Fruit fly (Drosophila melanogaster) whole organism, embryonic: ENCODE results near the gene CG2747.

Experiments used
- Abd-B ChIP-seq: fragments of 200-800 bp; sonication (Bioruptor generic); optimal IDR thresholded peaks from 2 replicates; lab custom pipeline; 2018; ENCODE audit warnings: missing biosample characterization, mild to moderate bottlenecking, missing genetic modification characterization, moderate library complexity
- B-H1 ChIP-seq: fragments of 200-800 bp; sonication (Bioruptor generic); IDR thresholded peaks from 3 replicates; pipeline ENCODE4 v1.3.6; 2022; ENCODE audit warnings: missing biosample characterization, missing genetic modification characterization
- B-H2 ChIP-seq: fragments of 200-800 bp; sonication (Bioruptor generic); optimal IDR thresholded peaks from 2 replicates; lab custom pipeline; 2018; ENCODE audit warnings: missing biosample characterization, mild to moderate bottlenecking, missing genetic modification characterization
- Bgb ChIP-seq: fragments of 200-800 bp; sonication (Bioruptor generic); IDR thresholded peaks from 2 replicates; pipeline ENCODE4 v1.3.6; 2022; ENCODE audit warnings: missing biosample characterization, missing genetic modification characterization; ENCODE audit not compliant: partially characterized antibody
- CG10321 ChIP-seq: fragments of 200-800 bp; sonication (Bioruptor generic); IDR thresholded peaks from 2 replicates; pipeline ENCODE4 v1.3.6; 2022; ENCODE audit warnings: missing biosample characterization, missing genetic modification characterization
- CG11247 ChIP-seq: fragments of 200-800 bp; sonication (Bioruptor generic); IDR thresholded peaks from 2 replicates; pipeline ENCODE4 v1.3.6; 2022; ENCODE audit warnings: missing biosample characterization, missing genetic modification characterization
- CG11723 ChIP-seq: fragments of 200-800 bp; sonication (Bioruptor generic); optimal IDR thresholded peaks from 2 replicates; lab custom pipeline; 2017; ENCODE audit warnings: missing biosample characterization, mild to moderate bottlenecking, missing genetic modification characterization
- CG12769 ChIP-seq: fragments of 200-800 bp; sonication (Bioruptor generic); optimal IDR thresholded peaks from 2 replicates; lab custom pipeline; 2019; ENCODE audit warnings: missing biosample characterization, mild to moderate bottlenecking, missing genetic modification characterization, moderate library complexity
- CG14965 ChIP-seq: fragments of 200-800 bp; sonication (Bioruptor generic); optimal IDR thresholded peaks from 2 replicates; lab custom pipeline; 2016; ENCODE audit warnings: missing biosample characterization, missing genetic modification characterization, borderline replicate concordance
- CG17186 ChIP-seq: fragments of 200-800 bp; sonication (Bioruptor generic); optimal IDR thresholded peaks from 3 replicates; lab custom pipeline; 2017; ENCODE audit warnings: missing biosample characterization, missing genetic modification reagents, missing genetic modification characterization
- CG2129 ChIP-seq: fragments of 200-800 bp; sonication (Bioruptor generic); IDR thresholded peaks from 2 replicates; pipeline ENCODE4 v1.3.6; 2022; ENCODE audit warnings: missing biosample characterization, missing genetic modification characterization; ENCODE audit not compliant: partially characterized antibody
- CG32532 ChIP-seq: fragments of 200-800 bp; sonication (Bioruptor generic); IDR thresholded peaks from 2 replicates; pipeline ENCODE4 v1.3.6; 2022; ENCODE audit warnings: missing biosample characterization, missing genetic modification characterization
- CG3838 ChIP-seq: fragments of 200-800 bp; sonication (Bioruptor generic); optimal IDR thresholded peaks from 3 replicates; lab custom pipeline; 2016; ENCODE audit warnings: missing biosample characterization, missing genetic modification characterization
- CG5245 ChIP-seq: fragments of 200-800 bp; sonication (Bioruptor generic); optimal IDR thresholded peaks from 3 replicates; lab custom pipeline; 2016; ENCODE audit warnings: missing biosample characterization, missing genetic modification characterization
- CG6854 ChIP-seq: fragments of 200-800 bp; sonication (Bioruptor generic); optimal IDR thresholded peaks from 3 replicates; lab custom pipeline; 2017; ENCODE audit warnings: missing biosample characterization, mild to moderate bottlenecking, missing genetic modification characterization
- CG8281 ChIP-seq: fragments of 200-800 bp; sonication (Bioruptor generic); optimal IDR thresholded peaks from 2 replicates; lab custom pipeline; 2018; ENCODE audit warnings: missing biosample characterization, mild to moderate bottlenecking, missing genetic modification characterization, moderate library complexity
- CG8924 ChIP-seq: fragments of 200-800 bp; optimal IDR thresholded peaks from 3 replicates; lab custom pipeline; 2019; ENCODE audit warnings: missing biosample characterization, mild to moderate bottlenecking, missing genetic modification characterization, moderate library complexity
- CkIIα-i1 ChIP-seq: fragments of 200-800 bp; sonication (Bioruptor generic); IDR thresholded peaks from 2 replicates; pipeline ENCODE4 v1.3.6; 2022; ENCODE audit warnings: missing biosample characterization, missing genetic modification characterization
- CrebB ChIP-seq: fragments of 200-800 bp; sonication (Bioruptor generic); optimal IDR thresholded peaks from 3 replicates; lab custom pipeline; 2018; ENCODE audit warnings: missing biosample characterization, mild to moderate bottlenecking, missing genetic modification characterization
- Doc3 ChIP-seq: fragments of 200-800 bp; sonication (Bioruptor generic); IDR thresholded peaks from 3 replicates; pipeline ENCODE4 v1.3.6; 2022; ENCODE audit warnings: missing biosample characterization, missing genetic modification characterization; ENCODE audit not compliant: partially characterized antibody
- E2f1 ChIP-seq: fragments of 200-800 bp; sonication (Bioruptor generic); IDR thresholded peaks from 2 replicates; pipeline ENCODE4 v1.3.6; 2022; ENCODE audit warnings: missing biosample characterization, missing genetic modification characterization
- Fer3 ChIP-seq: fragments of 200-800 bp; sonication (Bioruptor generic); optimal IDR thresholded peaks from 2 replicates; lab custom pipeline; 2018; ENCODE audit warnings: missing biosample characterization, mild to moderate bottlenecking, missing genetic modification characterization, moderate library complexity
- GATAe ChIP-seq: fragments of 200-800 bp; sonication (Bioruptor generic); conservative IDR thresholded peaks from 2 replicates; pipeline ENCODE4 v1.3.6; 2022; ENCODE audit warnings: missing biosample characterization, missing genetic modification characterization
- H15 ChIP-seq: fragments of 200-800 bp; sonication (Bioruptor generic); IDR thresholded peaks from 3 replicates; pipeline ENCODE4 v1.3.6; 2022; ENCODE audit warnings: missing biosample characterization, missing genetic modification characterization
- Kr ChIP-seq: fragments of 200-800 bp; sonication (Bioruptor generic); optimal IDR thresholded peaks from 2 replicates; lab custom pipeline; 2017; ENCODE audit warnings: missing biosample characterization, mild to moderate bottlenecking, missing genetic modification characterization
- Lim3 ChIP-seq: fragments of 200-800 bp; sonication (Bioruptor generic); IDR thresholded peaks from 2 replicates; pipeline ENCODE4 v1.3.6; 2022; ENCODE audit warnings: missing biosample characterization, missing genetic modification characterization
- Nf-YA ChIP-seq: fragments of 200-800 bp; sonication (Bioruptor generic); IDR thresholded peaks from 2 replicates; pipeline ENCODE4 v1.3.6; 2022; ENCODE audit warnings: missing biosample characterization, missing genetic modification characterization
- Optix ChIP-seq: fragments of 200-800 bp; sonication (Bioruptor generic); IDR thresholded peaks from 3 replicates; pipeline ENCODE4 v1.3.6; 2022; ENCODE audit warnings: missing biosample characterization, missing genetic modification characterization
- Pdp1 ChIP-seq, 2 experiments: fragments of 200-800 bp; sonication (Bioruptor generic); optimal IDR thresholded peaks; 3 replicates each; lab custom pipeline; 2016; ENCODE audit warnings: missing biosample characterization in 2 of 2, missing genetic modification characterization in 2 of 2, mild to moderate bottlenecking in 1 of 2, moderate library complexity in 1 of 2
- Sox100B ChIP-seq: fragments of 200-800 bp; sonication (Bioruptor generic); optimal IDR thresholded peaks from 3 replicates; lab custom pipeline; 2018; ENCODE audit warnings: missing biosample characterization, mild to moderate bottlenecking, missing genetic modification characterization
- Xbp1 ChIP-seq: fragments of 200-800 bp; sonication (Bioruptor generic); optimal IDR thresholded peaks from 3 replicates; lab custom pipeline; 2016; ENCODE audit warnings: missing biosample characterization, mild to moderate bottlenecking, missing genetic modification characterization
- Xrp1 ChIP-seq: fragments of 200-800 bp; sonication (Bioruptor generic); IDR thresholded peaks from 2 replicates; pipeline ENCODE4 v1.3.6; 2022; ENCODE audit warnings: missing biosample characterization, missing genetic modification characterization
- YL-1 ChIP-seq: fragments of 200-800 bp; sonication (Bioruptor generic); optimal IDR thresholded peaks from 3 replicates; lab custom pipeline; 2017; ENCODE audit warnings: missing biosample characterization, mild to moderate bottlenecking, missing genetic modification characterization
- bigmax ChIP-seq: fragments of 200-800 bp; sonication (Bioruptor generic); optimal IDR thresholded peaks from 2 replicates; lab custom pipeline; 2018; ENCODE audit warnings: missing biosample characterization, mild to moderate bottlenecking, missing genetic modification characterization
- bowl ChIP-seq: fragments of 200-800 bp; sonication (Bioruptor generic); IDR thresholded peaks from 2 replicates; pipeline ENCODE4 v1.3.6; 2022; ENCODE audit warnings: missing biosample characterization, missing genetic modification characterization
- chinmo ChIP-seq: fragments of 200-800 bp; sonication (Bioruptor generic); IDR thresholded peaks from 4 replicates; pipeline ENCODE4 v1.3.6; 2022; ENCODE audit warnings: missing biosample characterization, missing genetic modification characterization; ENCODE audit not compliant: partially characterized antibody
- dmrt99B ChIP-seq: fragments of 200-800 bp; sonication (Bioruptor generic); optimal IDR thresholded peaks from 2 replicates; lab custom pipeline; 2018; ENCODE audit warnings: missing biosample characterization, mild to moderate bottlenecking, missing genetic modification characterization, moderate library complexity
- fu2 ChIP-seq: fragments of 200-800 bp; sonication (Bioruptor generic); optimal IDR thresholded peaks from 2 replicates; lab custom pipeline; 2016; ENCODE audit warnings: missing biosample characterization, missing genetic modification characterization
- gt ChIP-seq: fragments of 200-800 bp; sonication (Bioruptor generic); IDR thresholded peaks from 2 replicates; pipeline ENCODE4 v1.3.6; 2022; ENCODE audit warnings: missing biosample characterization, missing genetic modification characterization
- inv ChIP-seq: fragments of 200-800 bp; sonication (Bioruptor generic); IDR thresholded peaks from 2 replicates; pipeline ENCODE4 v1.3.6; 2022; ENCODE audit warnings: missing biosample characterization, missing genetic modification characterization; ENCODE audit not compliant: partially characterized antibody
- klu ChIP-seq: fragments of 200-800 bp; sonication (Bioruptor generic); IDR thresholded peaks from 2 replicates; pipeline ENCODE4 v1.3.6; 2022; ENCODE audit warnings: missing biosample characterization, missing genetic modification characterization
- luna ChIP-seq: fragments of 200-800 bp; sonication (Bioruptor generic); optimal IDR thresholded peaks from 2 replicates; lab custom pipeline; 2016; ENCODE audit warnings: missing biosample characterization, missing genetic modification characterization
- org-1 ChIP-seq: fragments of 200-800 bp; sonication (Bioruptor generic); optimal IDR thresholded peaks from 2 replicates; lab custom pipeline; 2017; ENCODE audit warnings: missing biosample characterization, missing genetic modification characterization
- pho ChIP-seq: fragments of 200-800 bp; sonication (Bioruptor generic); optimal IDR thresholded peaks from 2 replicates; lab custom pipeline; 2016; ENCODE audit warnings: missing biosample characterization, missing genetic modification characterization
- run ChIP-seq: fragments of 200-800 bp; sonication (Bioruptor generic); optimal IDR thresholded peaks from 3 replicates; lab custom pipeline; 2018; ENCODE audit warnings: missing biosample characterization, mild to moderate bottlenecking, missing genetic modification characterization
- salm ChIP-seq: fragments of 200-800 bp; sonication (Bioruptor generic); optimal IDR thresholded peaks from 2 replicates; lab custom pipeline; 2018; ENCODE audit warnings: missing biosample characterization, mild to moderate bottlenecking, missing genetic modification characterization
- slp2 ChIP-seq: fragments of 200-800 bp; sonication (Bioruptor generic); optimal IDR thresholded peaks from 2 replicates; lab custom pipeline; 2016; ENCODE audit warnings: missing biosample characterization, missing genetic modification characterization
- ssp ChIP-seq: fragments of 200-800 bp; sonication (Bioruptor generic); IDR thresholded peaks from 2 replicates; pipeline ENCODE4 v1.3.6; 2022; ENCODE audit warnings: missing biosample characterization, missing genetic modification characterization
- trem ChIP-seq: fragments of 200-800 bp; optimal IDR thresholded peaks from 3 replicates; lab custom pipeline; 2019; ENCODE audit warnings: missing biosample characterization, mild to moderate bottlenecking, missing genetic modification characterization, moderate library complexity

CG2747 gene

DNA sequence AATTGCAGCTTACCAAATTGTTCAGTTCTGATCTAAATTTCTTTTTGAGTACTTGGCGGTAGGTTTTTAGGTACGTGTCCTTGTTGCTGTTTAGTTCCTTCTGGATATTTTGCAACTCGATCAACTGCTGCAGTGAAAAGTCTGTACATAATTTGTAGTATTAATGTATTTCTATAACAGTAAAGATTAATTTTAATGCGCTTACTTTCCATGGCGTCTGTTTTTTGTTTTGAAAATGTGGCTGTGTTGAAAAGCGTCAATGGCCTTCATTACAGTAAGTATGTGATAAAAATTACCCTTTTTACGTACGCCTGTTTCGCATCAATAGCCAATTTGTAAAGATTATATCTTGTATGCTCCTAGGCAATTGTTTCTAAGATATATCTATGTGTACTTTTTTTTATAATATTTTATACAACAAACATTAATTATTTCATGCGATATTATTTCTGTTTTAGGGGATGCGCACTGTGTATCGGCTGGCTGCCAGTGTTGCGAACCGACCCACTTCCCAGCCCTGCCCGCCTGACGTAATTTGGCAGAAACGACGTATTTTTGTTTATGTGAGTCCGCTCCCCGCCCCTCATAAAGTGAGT lies 29.4 kb downstream of the CG2747 start, which contains the start of the genes Kmn2 and CG2698 (continued):
- TF ChIP-seq YL-1 (GFP tag; lab: Kevin White, UChicago) (peak; percentile 94), Abd-B (GFP tag; lab: Kevin White, UChicago) (peak; percentile 98), Bgb (peak; percentile 53; the same call in 1 of the 2 replicates), CG17186 (GFP tag; lab: Kevin White, UChicago) (peak; percentile 48), CG3838 (GFP tag; lab: Kevin White, UChicago) (peak; percentile 65), salm (tag; lab: Kevin White, UChicago) (peak; percentile 90), CG5245 (GFP tag; lab: Kevin White, UChicago) (peak; percentile 92), trem (tag; lab: Kevin White, UChicago) (peak; percentile 91), CG6854 (GFP tag; lab: Kevin White, UChicago) (peak; percentile 76), gt (GFP tag; lab: Robert Waterston, UW) (peak; percentile 95), CG32532 (peak; percentile 98), CG14965 (GFP tag; lab: Kevin White, UChicago) (no peak), B-H2 (GFP tag; lab: Kevin White, UChicago) (peak; percentile 95), Xrp1 (GFP tag; lab: Robert Waterston, UW) (peak; percentile 99), Optix (GFP tag; lab: Robert Waterston, UW) (peak; percentile 95), E2f1 (GFP tag; lab: Robert Waterston, UW) (peak; percentile 98), slp2 (GFP tag; lab: Kevin White, UChicago) (peak; percentile 63), pho (GFP tag; lab: Kevin White, UChicago) (peak; percentile 84), CG10321 (GFP tag; lab: Robert Waterston, UW) (peak; percentile 83), run (tag; lab: Kevin White, UChicago) (peak; percentile 81), bowl (GFP tag; lab: Robert Waterston, UW) (peak; percentile 93), Doc3 (GFP tag; lab: Robert Waterston, UW) (0 out of 3 replicates have a peak, but pooled peaks have one; percentile 35), ssp (peak; percentile 94), Sox100B (GFP tag; lab: Kevin White, UChicago) (peak; percentile 93), org-1 (GFP tag; lab: Kevin White, UChicago) (peak; percentile 89), CG11247 (GFP tag; lab: Robert Waterston, UW) (peak; percentile 98), H15 (GFP tag; lab: Robert Waterston, UW) (peak; percentile 97), dmrt99B (tag; lab: Kevin White, UChicago) (peak; percentile 95), CG11723 (peak; percentile 86), CkIIα-i1 (GFP tag; lab: Robert Waterston, UW) (peak; percentile 86), inv (GFP tag; lab: Robert Waterston, UW) (peak; percentile 42; the same call in 1 of the 2 replicates), Xbp1 (GFP tag; lab: Kevin White, UChicago) (peak; percentile 97), klu (GFP tag; lab: Robert Waterston, UW) (peak; percentile 96), Kr (GFP tag; lab: Kevin White, UChicago) (no peak), GATAe (peak; percentile 90; the same call in 1 of the 2 replicates), CrebB (tag; lab: Kevin White, UChicago) (peak; percentile 88), chinmo (GFP tag; lab: Robert Waterston, UW) (no peak), B-H1 (peak; percentile 97), CG12769 (tag; lab: Kevin White, UChicago) (peak; percentile 74), Pdp1 (GFP tag; optimal IDR thresholded peaks at IDR 0.05; lab: Kevin White, UChicago) (peak; percentile 93 to 98), Nf-YA (GFP tag; lab: Robert Waterston, UW) (peak; percentile 95), CG8281 (tag; lab: Kevin White, UChicago) (peak; percentile 83), CG2129 (GFP tag; lab: Robert Waterston, UW) (no peak), CG8924 (tag; lab: Kevin White, UChicago) (peak; percentile 95), Fer3 (tag; lab: Kevin White, UChicago) (peak; percentile 96), Lim3 (GFP tag; lab: Robert Waterston, UW) (peak; percentile 96), luna (no peak), bigmax (GFP tag; lab: Kevin White, UChicago) (no peak), fu2 (GFP tag; lab: Kevin White, UChicago) (peak; percentile 52)
